Worm (Caenorhabditis elegans) whole organism, L2 larva: ENCODE measurements around the gene F38B7.11.

Experiments used
- R02D3.7 ChIP-seq: fragments of 150-350 bp; optimal IDR thresholded peaks from 2 replicates; lab custom pipeline; 2014; ENCODE audit warnings: missing biosample characterization, missing genetic modification characterization
- blmp-1 ChIP-seq: sonication (generic microtip); optimal IDR thresholded peaks from 2 replicates; lab custom pipeline; 2017; ENCODE audit warnings: missing genetic modification characterization, mild to moderate bottlenecking, missing compliant biosample characterization, antibody characterized with exemption, moderate library complexity; ENCODE audit not compliant: insufficient read depth
- nhr-23 ChIP-seq: fragments of 150-350 bp; optimal IDR thresholded peaks from 2 replicates; lab custom pipeline; 2014; ENCODE audit warnings: missing biosample characterization, missing genetic modification reagents, missing genetic modification characterization
- unc-62 ChIP-seq: fragments of 150-350 bp; optimal IDR thresholded peaks from 2 replicates; lab custom pipeline; 2014; ENCODE audit warnings: missing biosample characterization, missing genetic modification reagents, missing genetic modification characterization
- ztf-11 ChIP-seq: sonication (generic microtip); optimal IDR thresholded peaks from 2 replicates; lab custom pipeline; 2017; ENCODE audit warnings: missing biosample characterization, missing genetic modification characterization

DNA sequence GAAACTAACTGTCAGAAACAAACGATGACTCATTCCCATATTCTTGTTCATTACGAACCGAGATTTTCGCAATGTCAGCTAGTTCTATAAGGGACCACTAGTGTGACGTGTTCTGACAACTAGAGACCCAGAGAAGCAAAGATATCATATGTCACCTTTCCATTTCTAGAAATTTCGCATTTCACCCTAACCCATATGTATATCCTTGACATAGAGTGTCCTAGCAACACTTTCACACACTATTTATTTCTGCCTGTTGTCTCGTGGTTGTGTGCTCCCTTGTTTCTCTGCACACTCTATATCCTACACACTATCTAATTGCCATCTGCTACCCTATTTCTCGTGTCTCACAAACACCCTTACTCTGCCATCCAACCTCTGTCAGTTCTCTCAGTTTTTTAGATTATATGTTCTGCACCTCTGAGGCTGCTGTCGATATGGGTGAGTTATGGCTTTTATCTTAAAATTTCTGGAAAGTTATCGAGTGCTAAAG lies 2.1 kb downstream of the F38B7.11 start, which contains the start of the genes F38B7.17 and F38B7.3:
- TF ChIP-seq ztf-11 (tag; lab: Kevin White, UChicago) = no peak
- peak; percentile 77 for TF ChIP-seq blmp-1 (tag; lab: Kevin White, UChicago)
- TF ChIP-seq unc-62 (GFP tag; lab: Kevin White, UChicago) = no peak
- TF ChIP-seq R02D3.7 (tag; lab: Kevin White, UChicago) = no peak
- TF ChIP-seq nhr-23 (tag; lab: Kevin White, UChicago) = no peak
